Fruit fly (Drosophila melanogaster) whole organism: ENCODE data around the gene Grip128.

Source experiments
- CG8478 ChIP-seq: fragments of >200 bp; optimal IDR thresholded peaks from 2 replicates; lab custom pipeline; 2018; ENCODE audit warnings: inconsistent platforms
- EcR ChIP-seq, 2 experiments: fragments of >200 bp; optimal IDR thresholded peaks; 2 replicates each; lab custom pipeline; 2017; ENCODE audit warnings: missing biosample characterization in 2 of 2, missing genetic modification characterization in 2 of 2, missing genetic modification reagents in 2 of 2
- psq ChIP-seq: fragments of >200 bp; optimal IDR thresholded peaks from 2 replicates; lab custom pipeline; 2017

DNA sequence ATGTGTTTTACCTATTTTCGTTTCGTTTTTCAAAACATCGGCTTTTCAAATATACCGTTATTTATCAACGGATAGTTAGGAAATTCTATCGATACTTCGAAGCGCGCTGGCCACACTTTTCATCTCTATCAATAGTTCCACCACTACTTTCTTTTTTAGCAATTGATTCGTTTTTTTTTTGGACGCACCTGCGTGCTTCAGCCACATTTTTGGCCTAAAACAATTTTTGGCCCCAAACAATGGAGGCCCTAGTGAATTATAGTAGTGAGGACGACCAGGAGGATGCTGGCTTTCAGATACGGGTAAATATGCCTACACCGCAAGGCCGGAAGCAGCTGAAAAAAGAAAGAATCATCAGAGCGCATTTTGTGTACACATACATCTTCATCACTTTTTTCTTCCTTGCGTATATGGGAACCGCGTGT, 10.3 kb upstream of the Grip128 start, which contains the start of gene CG6340:
- no peak for TF ChIP-seq EcR (GFP tag; optimal IDR thresholded peaks at IDR 0.05; lab: Kevin White, UChicago)
- TF ChIP-seq psq: no peak
- no peak for TF ChIP-seq CG8478 (lab: Kevin White, UChicago)
